Worm (Caenorhabditis elegans) whole organism, early embryonic: ENCODE data around the gene D1054.18.

Experiments used
- ama-1 ChIP-seq: fragments of 150-350 bp; optimal IDR thresholded peaks from 2 replicates; lab custom pipeline; 2014
- ets-7 ChIP-seq: sonication (generic microtip); optimal IDR thresholded peaks from 2 replicates; lab custom pipeline; 2016; ENCODE audit warnings: missing genotype, missing genetic modification characterization, missing compliant biosample characterization
- flt-1 ChIP-seq: fragments of 200-800 bp; sonication (Bioruptor generic); IDR thresholded peaks from 2 replicates; pipeline ENCODE4 v1.3.6; 2022; ENCODE audit warnings: missing genetic modification characterization, missing compliant biosample characterization
- hmg-4 ChIP-seq: fragments of 200-800 bp; sonication (Bioruptor generic); optimal IDR thresholded peaks from 2 replicates; lab custom pipeline; 2018; ENCODE audit warnings: mild to moderate bottlenecking, missing genetic modification characterization, missing compliant biosample characterization
- pes-1 ChIP-seq: fragments of 200-800 bp; sonication (Bioruptor generic); IDR thresholded peaks from 2 replicates; pipeline ENCODE4 v1.3.6; 2022; ENCODE audit warnings: missing genetic modification reagents, missing genetic modification characterization, missing compliant biosample characterization
- scrt-1 ChIP-seq: fragments of 200-800 bp; sonication (Bioruptor generic); IDR thresholded peaks from 2 replicates; pipeline ENCODE4 v1.3.6; 2022; ENCODE audit warnings: missing genetic modification characterization, missing compliant biosample characterization
- tbx-11 ChIP-seq: fragments of 200-800 bp; sonication (Bioruptor generic); IDR thresholded peaks from 2 replicates; pipeline ENCODE4 v1.3.6; 2022; ENCODE audit warnings: missing genetic modification characterization, missing compliant biosample characterization
- tbx-37 ChIP-seq: fragments of 200-800 bp; sonication (Bioruptor generic); conservative IDR thresholded peaks from 2 replicates; pipeline ENCODE4 v1.3.6; 2022; ENCODE audit warnings: missing genetic modification reagents, missing genetic modification characterization, missing compliant biosample characterization

DNA sequence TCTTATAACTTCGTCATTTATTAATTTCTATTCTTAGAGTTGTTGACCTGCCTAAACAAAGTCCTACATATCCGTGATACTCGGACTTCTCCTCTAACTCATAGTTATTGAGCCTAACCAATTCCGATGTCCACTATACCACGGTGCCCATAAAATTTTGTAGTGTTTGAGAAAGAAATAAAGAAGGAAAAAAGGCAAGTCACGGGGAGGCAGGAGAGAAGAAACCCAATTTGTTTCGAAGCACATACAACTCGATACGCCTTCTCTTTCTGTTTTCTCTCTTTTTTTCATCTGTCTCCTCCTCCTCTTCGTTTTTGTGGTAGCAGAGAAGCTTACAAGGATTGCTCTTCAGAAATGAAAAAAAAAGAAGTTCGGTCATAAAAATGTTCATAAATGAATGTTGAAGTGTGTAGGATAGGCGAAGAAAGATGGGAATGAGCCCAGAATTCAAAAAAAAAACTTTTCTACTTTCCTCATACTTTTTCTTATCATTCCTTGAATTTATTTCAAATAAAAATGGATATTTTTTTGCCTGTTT lies 33.8 kb upstream of the D1054.18 start:
- TF ChIP-seq ets-7 (tag; lab: Kevin White, UChicago) = no peak
- TF ChIP-seq pes-1 (GFP tag; lab: Robert Waterston, UW) = no peak
- no peak for TF ChIP-seq scrt-1 (GFP tag; lab: Robert Waterston, UW)
- no peak for TF ChIP-seq hmg-4 (GFP tag; lab: Kevin White, UChicago)
- no peak for TF ChIP-seq tbx-11 (GFP tag; lab: Robert Waterston, UW)
- TF ChIP-seq ama-1 (lab: Kevin White, UChicago) = no peak
- no peak for TF ChIP-seq tbx-37 (GFP tag; lab: Robert Waterston, UW)
- no peak for TF ChIP-seq flt-1
